Worm (Caenorhabditis elegans): ENCODE data around the gene F35C11.7.

The F35C11.7 gene

ce11 chrII:8266559-8266958 lies 10.4 kb downstream of the F35C11.7 start:
- TF ChIP-seq ceh-13 (GFP tag; optimal IDR thresholded peaks at IDR 0.05) = no peak

ce11 chrII:8267679-8268078 lies 11.6 kb downstream of the F35C11.7 start:
- TF ChIP-seq scrt-1 (GFP tag; IDR thresholded peaks at IDR 0.05) (no peak), ceh-13 (GFP tag; optimal IDR thresholded peaks at IDR 0.05) (no peak), hmg-4 (GFP tag; optimal IDR thresholded peaks at IDR 0.05) (no peak), sea-1 (GFP tag; conservative IDR thresholded peaks at IDR 0.05) (no peak), hnd-1 (tag; optimal IDR thresholded peaks at IDR 0.05) (no peak), aly-1 (tag; optimal IDR thresholded peaks at IDR 0.05) (no peak), pes-1 (GFP tag; IDR thresholded peaks at IDR 0.05) (no peak), flt-1 (GFP tag; IDR thresholded peaks at IDR 0.05) (no peak), B0310.2 (tag; optimal IDR thresholded peaks at IDR 0.05) (no peak), ceh-36 (tag; optimal IDR thresholded peaks at IDR 0.05) (no peak), F13C5.2 (tag; optimal IDR thresholded peaks at IDR 0.05) (no peak), tbx-37 (GFP tag; conservative IDR thresholded peaks at IDR 0.05) (no peak), ama-1 (optimal IDR thresholded peaks at IDR 0.05) (no peak), tbx-11 (GFP tag; IDR thresholded peaks at IDR 0.05) (no peak), ets-7 (tag; optimal IDR thresholded peaks at IDR 0.05) (no peak), tra-4 (tag; optimal IDR thresholded peaks at IDR 0.05) (no peak), hmbx-1 (tag; optimal IDR thresholded peaks at IDR 0.05) (no peak)

ce11 chrII:8269351-8269750 lies 13.2 kb downstream of the F35C11.7 start, which contains the start of gene K01C8.2:
TSS of gene K01C8.2 (minus strand) at chrII:8269451.
- no peak for TF ChIP-seq hnd-1 (tag; optimal IDR thresholded peaks at IDR 0.05)
- TF ChIP-seq ceh-13 (GFP tag; optimal IDR thresholded peaks at IDR 0.05) = no peak
- no peak for TF ChIP-seq flt-1 (GFP tag; IDR thresholded peaks at IDR 0.05)
- TF ChIP-seq hmbx-1 (tag; optimal IDR thresholded peaks at IDR 0.05) = no peak
- no peak for TF ChIP-seq ceh-36 (tag; optimal IDR thresholded peaks at IDR 0.05)
- TF ChIP-seq tbx-37 (GFP tag; conservative IDR thresholded peaks at IDR 0.05) = no peak
- TF ChIP-seq pes-1 (GFP tag; IDR thresholded peaks at IDR 0.05) = no peak

ce11 chrII:8269855-8270647 lies 13.9 kb downstream of the F35C11.7 start, which contains the start of gene tdc-1:
TSS of gene tdc-1 (plus strand) at chrII:8270597.
- TF ChIP-seq tbx-37 (GFP tag; conservative IDR thresholded peaks at IDR 0.05) (no peak), aly-1 (tag; optimal IDR thresholded peaks at IDR 0.05) (no peak), ceh-13 (GFP tag; optimal IDR thresholded peaks at IDR 0.05) (no peak), tbx-11 (GFP tag; IDR thresholded peaks at IDR 0.05) (no peak), ets-7 (tag; optimal IDR thresholded peaks at IDR 0.05) (no peak), F13C5.2 (tag; optimal IDR thresholded peaks at IDR 0.05) (no peak), scrt-1 (GFP tag; IDR thresholded peaks at IDR 0.05) (no peak), hnd-1 (tag; optimal IDR thresholded peaks at IDR 0.05) (no peak), B0310.2 (tag; optimal IDR thresholded peaks at IDR 0.05) (no peak), flt-1 (GFP tag; IDR thresholded peaks at IDR 0.05) (no peak), tra-4 (tag; optimal IDR thresholded peaks at IDR 0.05) (no peak), sea-1 (GFP tag; conservative IDR thresholded peaks at IDR 0.05) (no peak), hmbx-1 (tag; optimal IDR thresholded peaks at IDR 0.05) (no peak), hmg-4 (GFP tag; optimal IDR thresholded peaks at IDR 0.05) (no peak), ceh-36 (tag; optimal IDR thresholded peaks at IDR 0.05) (no peak)

- no peak for TF ChIP-seq hmbx-1 (tag; optimal IDR thresholded peaks at IDR 0.05)
- no peak for TF ChIP-seq tbx-37 (GFP tag; conservative IDR thresholded peaks at IDR 0.05)
- TF ChIP-seq hnd-1 (tag; optimal IDR thresholded peaks at IDR 0.05) = no peak
- no peak for TF ChIP-seq aly-1 (tag; optimal IDR thresholded peaks at IDR 0.05)
- TF ChIP-seq ceh-36 (tag; optimal IDR thresholded peaks at IDR 0.05) = no peak
- TF ChIP-seq tra-4 (tag; optimal IDR thresholded peaks at IDR 0.05) = no peak
Observed at ce11 chrII:8273060-8273459, 16.9 kb downstream of the F35C11.7 start.

- TF ChIP-seq ceh-13 (GFP tag; optimal IDR thresholded peaks at IDR 0.05) (no peak), sea-1 (GFP tag; conservative IDR thresholded peaks at IDR 0.05) (no peak), aly-1 (tag; optimal IDR thresholded peaks at IDR 0.05) (no peak), pes-1 (GFP tag; IDR thresholded peaks at IDR 0.05) (no peak), tra-4 (tag; optimal IDR thresholded peaks at IDR 0.05) (no peak)
Observed at ce11 chrII:8276057-8276456, 19.9 kb downstream of the F35C11.7 start, which contains the start of the genes gei-14 and slc-25A32. TSS of gene gei-14 (minus strand) at chrII:8276231. TSS of gene slc-25A32 (plus strand) at chrII:8276298.

ce11 chrII:8278415-8278814 lies 22.3 kb downstream of the F35C11.7 start, which contains the start of the genes mrpl-10 and clec-142:
TSS of gene mrpl-10 (minus strand) at chrII:8278515.
TSS of gene clec-142 (plus strand) at chrII:8278678.
- TF ChIP-seq pes-1 (GFP tag; IDR thresholded peaks at IDR 0.05) (no peak), sea-1 (GFP tag; conservative IDR thresholded peaks at IDR 0.05) (no peak), flt-1 (GFP tag; IDR thresholded peaks at IDR 0.05) (no peak), ets-7 (tag; optimal IDR thresholded peaks at IDR 0.05) (no peak), B0310.2 (tag; optimal IDR thresholded peaks at IDR 0.05) (no peak), ceh-13 (GFP tag; optimal IDR thresholded peaks at IDR 0.05) (no peak), scrt-1 (GFP tag; IDR thresholded peaks at IDR 0.05) (no peak), hmg-4 (GFP tag; optimal IDR thresholded peaks at IDR 0.05) (no peak), ceh-36 (tag; optimal IDR thresholded peaks at IDR 0.05) (no peak), hnd-1 (tag; optimal IDR thresholded peaks at IDR 0.05) (no peak), F13C5.2 (tag; optimal IDR thresholded peaks at IDR 0.05) (no peak), tbx-11 (GFP tag; IDR thresholded peaks at IDR 0.05) (no peak), aly-1 (tag; optimal IDR thresholded peaks at IDR 0.05) (no peak), hmbx-1 (tag; optimal IDR thresholded peaks at IDR 0.05) (no peak), tbx-37 (GFP tag; conservative IDR thresholded peaks at IDR 0.05) (no peak), ama-1 (optimal IDR thresholded peaks at IDR 0.05) (no peak)
